ENCODE assay signal across 6 fruit fly cellular contexts in the genomic region with DNA sequence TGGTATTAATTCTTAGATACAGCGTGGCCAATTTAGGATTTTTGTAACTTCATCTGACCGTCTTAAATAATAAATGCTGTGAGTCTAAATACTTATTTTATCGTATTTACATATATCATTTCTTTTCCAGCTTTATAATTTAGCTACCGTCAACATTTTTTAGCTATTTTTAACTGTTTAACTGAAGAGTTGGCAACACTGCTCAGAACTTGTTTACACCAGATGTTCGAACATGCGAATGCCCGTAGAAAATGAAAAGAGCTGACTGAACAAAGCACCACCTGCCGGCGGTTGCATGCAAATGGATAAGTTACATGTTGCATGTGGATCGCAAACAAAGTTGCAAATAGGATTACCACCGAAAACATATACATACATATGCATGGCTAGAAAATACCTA.
TF ChIP-seq lines count a peak whose summit lies in the region.

No protein-coding gene starts in this region.

- TF ChIP-seq CTCF in S2 (optimal IDR thresholded peaks at IDR 0.05; lab: Kevin White, UChicago): peak; percentile 88 to 92
- TF ChIP-seq CTCF in whole organism, embryonic (GFP tag; optimal IDR thresholded peaks at IDR 0.05; lab: Kevin White, UChicago): peak; percentile 93

TF ChIP-seq in whole organism, adult, 20 proteins besides CTCF, POLR2A, EP300 and RAD21:
- TF ChIP-seq CG11617 (GFP tag; optimal IDR thresholded peaks at IDR 0.05; lab: Kevin White, UChicago): no peak
- no peak for TF ChIP-seq CG33017 (tag; optimal IDR thresholded peaks at IDR 0.05; lab: Kevin White, UChicago)
- peak; percentile 30 for TF ChIP-seq toe (GFP tag; optimal IDR thresholded peaks at IDR 0.05; lab: Kevin White, UChicago)
- no peak for TF ChIP-seq CG7101 (tag; optimal IDR thresholded peaks at IDR 0.05; lab: Kevin White, UChicago)
- TF ChIP-seq CG5204 (GFP tag; optimal IDR thresholded peaks at IDR 0.05; lab: Kevin White, UChicago): peak; percentile 19
- no peak for TF ChIP-seq Mnt (GFP tag; optimal IDR thresholded peaks at IDR 0.05; lab: Kevin White, UChicago)
- no peak for TF ChIP-seq bab1 (GFP tag; optimal IDR thresholded peaks at IDR 0.05; lab: Kevin White, UChicago)
- no peak for TF ChIP-seq pad (GFP tag; optimal IDR thresholded peaks at IDR 0.05; lab: Kevin White, UChicago)
- peak; percentile 64 for TF ChIP-seq CG14711 (tag; optimal IDR thresholded peaks at IDR 0.05; lab: Kevin White, UChicago)
- TF ChIP-seq kay (GFP tag; lab: Kevin White, UChicago; ENCODE audit: borderline replicate concordance): no peak
- no peak for TF ChIP-seq cnc (optimal IDR thresholded peaks at IDR 0.05; lab: Kevin White, UChicago)
- TF ChIP-seq cic (GFP tag; optimal IDR thresholded peaks at IDR 0.05; lab: Kevin White, UChicago): no peak
- TF ChIP-seq tj (GFP tag; optimal IDR thresholded peaks at IDR 0.05; lab: Kevin White, UChicago): peak; percentile 13

TF ChIP-seq in whole organism, embryonic, 481 proteins besides CTCF, POLR2A, EP300 and RAD21 (continues in another document):
- TF ChIP-seq CG15073 (GFP tag; optimal IDR thresholded peaks at IDR 0.05; lab: Kevin White, UChicago) (no peak), CG8089 (GFP tag; optimal IDR thresholded peaks at IDR 0.05; lab: Kevin White, UChicago) (no peak), fd64A (GFP tag; optimal IDR thresholded peaks at IDR 0.05; lab: Kevin White, UChicago) (no peak), Bgb (GFP tag; IDR thresholded peaks at IDR 0.05; lab: Robert Waterston, UW; ENCODE audit: partially characterized antibody) (no peak), Sry-δ (GFP tag; optimal IDR thresholded peaks at IDR 0.05; lab: Kevin White, UChicago) (no peak), Camta (GFP tag; optimal IDR thresholded peaks at IDR 0.05; lab: Kevin White, UChicago) (no peak), CG9437 (GFP tag; optimal IDR thresholded peaks at IDR 0.05; lab: Kevin White, UChicago) (no peak), MTF-1 (GFP tag; optimal IDR thresholded peaks at IDR 0.05; lab: Kevin White, UChicago; ENCODE audit: borderline replicate concordance) (peak; percentile 24), Med (GFP tag; lab: Kevin White, UChicago) (peak; percentile 88), CG14014 (GFP tag; IDR thresholded peaks at IDR 0.05; lab: Robert Waterston, UW) (no peak), CG13123 (GFP tag; optimal IDR thresholded peaks at IDR 0.05; lab: Kevin White, UChicago) (no peak), CG11696 (GFP tag; IDR thresholded peaks at IDR 0.05; lab: Robert Waterston, UW) (no peak), CG7963 (GFP tag; IDR thresholded peaks at IDR 0.05; lab: Robert Waterston, UW; ENCODE audit: partially characterized antibody) (no peak), Dek (tag; optimal IDR thresholded peaks at IDR 0.05; lab: Kevin White, UChicago) (no peak), lov (optimal IDR thresholded peaks at IDR 0.05; lab: Kevin White, UChicago) (no peak), lov (GFP tag; IDR thresholded peaks at IDR 0.05; lab: Robert Waterston, UW) (no peak), cg (GFP tag; optimal IDR thresholded peaks at IDR 0.05; lab: Kevin White, UChicago) (no peak), BtbVII (GFP tag; optimal IDR thresholded peaks at IDR 0.05; lab: Kevin White, UChicago) (no peak), ERR (GFP tag; optimal IDR thresholded peaks at IDR 0.05; lab: Kevin White, UChicago) (no peak)

TF ChIP-seq in whole organism, prepupa, 60 proteins besides CTCF, POLR2A, EP300 and RAD21 (continues in another document):
- TF ChIP-seq CG3919 (GFP tag; optimal IDR thresholded peaks at IDR 0.05; lab: Kevin White, UChicago) (peak; percentile 67), esn (GFP tag; optimal IDR thresholded peaks at IDR 0.05; lab: Kevin White, UChicago) (peak; percentile 31), CG6163 (GFP tag; IDR thresholded peaks at IDR 0.05; lab: Robert Waterston, UW) (0 out of 3 replicates have a peak, but pooled peaks have one; percentile 6), eg (GFP tag; IDR thresholded peaks at IDR 0.05; lab: Robert Waterston, UW) (0 out of 3 replicates have a peak, but pooled peaks have one; percentile 31), dsx (GFP tag; optimal IDR thresholded peaks at IDR 0.05; lab: Kevin White, UChicago; ENCODE audit: poor library complexity, severe bottlenecking) (peak; percentile 90), Blimp-1 (GFP tag; optimal IDR thresholded peaks at IDR 0.05; lab: Kevin White, UChicago) (no peak), Sox102F (GFP tag; optimal IDR thresholded peaks at IDR 0.05; lab: Kevin White, UChicago) (peak; percentile 41), svp (GFP tag; lab: Kevin White, UChicago) (peak; percentile 70), Met (GFP tag; optimal IDR thresholded peaks at IDR 0.05; lab: Kevin White, UChicago) (peak; percentile 29), Gug (GFP tag; IDR thresholded peaks at IDR 0.05; lab: Robert Waterston, UW) (no peak), Smox (GFP tag; optimal IDR thresholded peaks at IDR 0.05; lab: Kevin White, UChicago) (peak; percentile 22), Hr38 (GFP tag; optimal IDR thresholded peaks at IDR 0.05; lab: Kevin White, UChicago) (no peak), salr (GFP tag; optimal IDR thresholded peaks at IDR 0.05; lab: Kevin White, UChicago) (no peak), Eip78C (GFP tag; lab: Kevin White, UChicago) (peak; percentile 70), topi (GFP tag; optimal IDR thresholded peaks at IDR 0.05; lab: Kevin White, UChicago) (no peak), CG1621 (tag; optimal IDR thresholded peaks at IDR 0.05; lab: Kevin White, UChicago) (peak; percentile 22), CG31627 (GFP tag; optimal IDR thresholded peaks at IDR 0.05; lab: Kevin White, UChicago) (peak; percentile 14), CG6808 (GFP tag; optimal IDR thresholded peaks at IDR 0.05; lab: Kevin White, UChicago) (peak; percentile 8), CG10631 (GFP tag; optimal IDR thresholded peaks at IDR 0.05; lab: Kevin White, UChicago) (peak; percentile 11)

TF ChIP-seq in whole organism, pupa, 21 proteins besides CTCF, POLR2A, EP300 and RAD21:
- 0 out of 2 replicates have a peak, but pooled peaks have one; percentile 15 for TF ChIP-seq Ets98B (GFP tag; IDR thresholded peaks at IDR 0.05; lab: Robert Waterston, UW)
- no peak for TF ChIP-seq CG12605 (GFP tag; IDR thresholded peaks at IDR 0.05; lab: Robert Waterston, UW)
- TF ChIP-seq CG4496 (GFP tag; IDR thresholded peaks at IDR 0.05; lab: Robert Waterston, UW): peak; percentile 63

TF ChIP-seq in whole organism, wandering third instar larva, 38 proteins besides CTCF, POLR2A, EP300 and RAD21:
- TF ChIP-seq rgr (GFP tag; optimal IDR thresholded peaks at IDR 0.05; lab: Kevin White, UChicago): no peak
- no peak for TF ChIP-seq N (GFP tag; optimal IDR thresholded peaks at IDR 0.05; lab: Kevin White, UChicago)
- TF ChIP-seq dsf (GFP tag; optimal IDR thresholded peaks at IDR 0.05; lab: Kevin White, UChicago; ENCODE audit: borderline replicate concordance): no peak
- TF ChIP-seq CG32264 (GFP tag; optimal IDR thresholded peaks at IDR 0.05; lab: Kevin White, UChicago): no peak
- peak; percentile 14 for TF ChIP-seq HLH106 (tag; optimal IDR thresholded peaks at IDR 0.05; lab: Kevin White, UChicago)
- no peak for TF ChIP-seq Hnf4 (GFP tag; optimal IDR thresholded peaks at IDR 0.05; lab: Kevin White, UChicago)
- no peak for TF ChIP-seq brk (GFP tag; optimal IDR thresholded peaks at IDR 0.05; lab: Kevin White, UChicago)
- TF ChIP-seq h (GFP tag; optimal IDR thresholded peaks at IDR 0.05; lab: Kevin White, UChicago): peak; percentile 2
- TF ChIP-seq fru (GFP tag; optimal IDR thresholded peaks at IDR 0.05; lab: Kevin White, UChicago): no peak
- TF ChIP-seq sage (GFP tag; optimal IDR thresholded peaks at IDR 0.05; lab: Kevin White, UChicago): no peak
- TF ChIP-seq lola (GFP tag; optimal IDR thresholded peaks at IDR 0.05; lab: Kevin White, UChicago): no peak
- peak; percentile 36 for TF ChIP-seq woc (GFP tag; optimal IDR thresholded peaks at IDR 0.05; lab: Kevin White, UChicago)
- TF ChIP-seq psq (GFP tag; optimal IDR thresholded peaks at IDR 0.05; lab: Kevin White, UChicago): no peak
- TF ChIP-seq Vsx2 (GFP tag; optimal IDR thresholded peaks at IDR 0.05; lab: Kevin White, UChicago; ENCODE audit: partially characterized antibody): no peak
- no peak for TF ChIP-seq Mio (GFP tag; optimal IDR thresholded peaks at IDR 0.05; lab: Kevin White, UChicago)
- no peak for TF ChIP-seq CG9705 (GFP tag; optimal IDR thresholded peaks at IDR 0.05; lab: Kevin White, UChicago)
- TF ChIP-seq pan (optimal IDR thresholded peaks at IDR 0.05; lab: Kevin White, UChicago): no peak
- no peak for TF ChIP-seq sv (GFP tag; optimal IDR thresholded peaks at IDR 0.05; lab: Kevin White, UChicago)
- no peak for TF ChIP-seq GATAd (GFP tag; optimal IDR thresholded peaks at IDR 0.05; lab: Kevin White, UChicago)
- TF ChIP-seq Myc (optimal IDR thresholded peaks at IDR 0.05; lab: Kevin White, UChicago): peak; percentile 93
- no peak for TF ChIP-seq Hr78 (GFP tag; optimal IDR thresholded peaks at IDR 0.05; lab: Kevin White, UChicago)
- no peak for TF ChIP-seq dl (GFP tag; optimal IDR thresholded peaks at IDR 0.05; lab: Kevin White, UChicago; ENCODE audit: insufficient read depth in 1 of 2, partially characterized antibody in 2 of 2)
- TF ChIP-seq OdsH (GFP tag; optimal IDR thresholded peaks at IDR 0.05; lab: Kevin White, UChicago): no peak
- TF ChIP-seq Rel (GFP tag; optimal IDR thresholded peaks at IDR 0.05; lab: Kevin White, UChicago): no peak
- TF ChIP-seq Rel (tag; optimal IDR thresholded peaks at IDR 0.05; lab: Kevin White, UChicago): no peak
- no peak for TF ChIP-seq Hr83 (GFP tag; optimal IDR thresholded peaks at IDR 0.05; lab: Kevin White, UChicago; ENCODE audit: poor library complexity, severe bottlenecking)
- no peak for TF ChIP-seq Sp1 (GFP tag; optimal IDR thresholded peaks at IDR 0.05; lab: Kevin White, UChicago)
- peak in 1 of 2 experiments; percentile 6 for TF ChIP-seq foxo (GFP tag; optimal IDR thresholded peaks at IDR 0.05; lab: Kevin White, UChicago)
